Fruit fly (Drosophila melanogaster): Measurements from ENCODE around the gene Trf5.

dm6 chr2L:2664762-2665161 is 31.5 kb downstream of the Trf5 start, which contains the start of gene Trf4:
- TF ChIP-seq CG8478 (optimal IDR thresholded peaks at IDR 0.05) = no peak
- no peak for TF ChIP-seq CTCF (optimal IDR thresholded peaks at IDR 0.05)
